Worm (Caenorhabditis elegans): ENCODE results near the gene Y75B8A.8.

DNA sequence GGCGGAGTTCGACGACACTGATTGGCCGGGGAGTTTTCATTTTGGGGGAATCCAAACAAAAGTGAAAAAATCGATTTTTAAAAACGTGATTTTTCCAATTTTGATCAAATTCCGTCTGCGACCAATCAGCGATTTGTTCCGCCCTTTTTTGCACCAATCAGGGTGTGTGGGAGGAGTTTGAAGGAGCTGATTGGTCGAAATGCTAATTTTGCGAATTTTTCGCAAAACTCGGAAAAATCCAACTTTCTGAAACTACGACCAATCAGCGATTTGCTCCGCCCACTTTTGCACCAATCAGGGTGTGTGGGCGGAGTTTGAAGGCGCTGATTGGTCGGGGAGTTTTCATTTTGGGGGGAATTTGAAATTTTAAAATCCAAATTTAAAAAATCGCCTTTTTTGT lies 4.0 kb upstream of the Y75B8A.8 start:
- no peak for TF ChIP-seq ztf-25 (GFP tag; IDR thresholded peaks at IDR 0.05)
- no peak for TF ChIP-seq mes-4 (tag; optimal IDR thresholded peaks at IDR 0.05)
- no peak for TF ChIP-seq unc-130 (GFP tag; optimal IDR thresholded peaks at IDR 0.05)
- no peak for TF ChIP-seq die-1 (tag; optimal IDR thresholded peaks at IDR 0.05)
- no peak for TF ChIP-seq nhr-80 (tag; optimal IDR thresholded peaks at IDR 0.05)
- no peak for TF ChIP-seq mxl-1 (tag; optimal IDR thresholded peaks at IDR 0.05)
- no peak for TF ChIP-seq ceh-91 (GFP tag; IDR thresholded peaks at IDR 0.05)
- no peak for TF ChIP-seq sea-2 (GFP tag; IDR thresholded peaks at IDR 0.05)
- TF ChIP-seq hlh-12 (tag; optimal IDR thresholded peaks at IDR 0.05), result no peak
- no peak for TF ChIP-seq F57C9.4 (tag; optimal IDR thresholded peaks at IDR 0.05)
- TF ChIP-seq tlf-1 (GFP tag; optimal IDR thresholded peaks at IDR 0.05), result no peak
- TF ChIP-seq ceh-100 (GFP tag; IDR thresholded peaks at IDR 0.05), result no peak
- no peak for TF ChIP-seq nhr-90 (tag; optimal IDR thresholded peaks at IDR 0.05)
- no peak for TF ChIP-seq unc-62 (GFP tag; optimal IDR thresholded peaks at IDR 0.05)

Data from whole organism, young adult.